Fruit fly (Drosophila melanogaster) whole organism, embryonic: ENCODE results near the gene CG42656.
A peak's percentile ranks its signal among the peaks of the same experiment; 100 is the strongest.

Experiments used
- Bgb ChIP-seq: fragments of 200-800 bp; sonication (Bioruptor generic); IDR thresholded peaks from 2 replicates; pipeline ENCODE4 v1.3.6; 2022; ENCODE audit warnings: missing biosample characterization, missing genetic modification characterization; ENCODE audit not compliant: partially characterized antibody
- CG10543 ChIP-seq: fragments of 200-800 bp; sonication (Bioruptor generic); optimal IDR thresholded peaks from 3 replicates; lab custom pipeline; 2017; ENCODE audit warnings: missing biosample characterization, mild to moderate bottlenecking, missing genetic modification characterization, moderate library complexity
- CG10565 ChIP-seq: fragments of 200-800 bp; sonication (Bioruptor generic); optimal IDR thresholded peaks from 3 replicates; lab custom pipeline; 2016; ENCODE audit warnings: missing biosample characterization, mild to moderate bottlenecking, missing genetic modification characterization
- CG10654 ChIP-seq: fragments of 200-800 bp; sonication (Bioruptor generic); optimal IDR thresholded peaks from 2 replicates; lab custom pipeline; 2016; ENCODE audit warnings: missing biosample characterization, missing genetic modification characterization
- CG11093 ChIP-seq: fragments of 200-800 bp; sonication (Bioruptor generic); IDR thresholded peaks from 3 replicates; pipeline ENCODE4 v1.3.6; 2022; ENCODE audit warnings: missing biosample characterization, missing genetic modification characterization
- CG14710 ChIP-seq: fragments of 200-800 bp; sonication (Bioruptor generic); optimal IDR thresholded peaks from 3 replicates; lab custom pipeline; 2019; ENCODE audit warnings: missing biosample characterization, mild to moderate bottlenecking, missing genetic modification characterization, moderate library complexity
- CG17802 ChIP-seq: fragments of 200-800 bp; sonication (Bioruptor generic); optimal IDR thresholded peaks from 2 replicates; lab custom pipeline; 2018; ENCODE audit warnings: missing biosample characterization, mild to moderate bottlenecking, missing genetic modification characterization, moderate library complexity
- CG18011 ChIP-seq: fragments of 200-800 bp; sonication (Bioruptor generic); optimal IDR thresholded peaks from 2 replicates; lab custom pipeline; 2017; ENCODE audit warnings: missing biosample characterization, missing genetic modification characterization, mild to moderate bottlenecking, moderate library complexity, missing genotype
- CG18599 ChIP-seq: fragments of 200-800 bp; sonication (Bioruptor generic); optimal IDR thresholded peaks from 3 replicates; lab custom pipeline; 2017; ENCODE audit warnings: missing biosample characterization, missing genetic modification characterization, mild to moderate bottlenecking, moderate library complexity, missing genetic modification reagents
- CG2120 ChIP-seq: fragments of 200-800 bp; sonication (Bioruptor generic); optimal IDR thresholded peaks from 3 replicates; lab custom pipeline; 2016; ENCODE audit warnings: missing biosample characterization, missing genetic modification characterization
- CG2129 ChIP-seq: fragments of 200-800 bp; sonication (Bioruptor generic); IDR thresholded peaks from 2 replicates; pipeline ENCODE4 v1.3.6; 2022; ENCODE audit warnings: missing biosample characterization, missing genetic modification characterization; ENCODE audit not compliant: partially characterized antibody
- CG31365 ChIP-seq: fragments of 200-800 bp; sonication (Bioruptor generic); optimal IDR thresholded peaks from 2 replicates; lab custom pipeline; 2018; ENCODE audit warnings: missing biosample characterization, mild to moderate bottlenecking, missing genetic modification characterization
- CG3995 ChIP-seq: fragments of 200-800 bp; sonication (Bioruptor generic); optimal IDR thresholded peaks from 3 replicates; lab custom pipeline; 2016; ENCODE audit warnings: missing biosample characterization, missing genetic modification characterization
- CG4820 ChIP-seq: fragments of 200-800 bp; sonication (Bioruptor generic); optimal IDR thresholded peaks from 3 replicates; lab custom pipeline; 2016; ENCODE audit warnings: missing biosample characterization, missing genetic modification characterization
- CG6254 ChIP-seq: fragments of 200-800 bp; sonication (Bioruptor generic); optimal IDR thresholded peaks from 3 replicates; lab custom pipeline; 2017; ENCODE audit warnings: mild to moderate bottlenecking, missing biosample characterization, missing genetic modification reagents, missing genetic modification characterization
- CG7839 ChIP-seq: fragments of 200-800 bp; sonication (Bioruptor generic); optimal IDR thresholded peaks from 3 replicates; lab custom pipeline; 2018; ENCODE audit warnings: missing biosample characterization, mild to moderate bottlenecking, missing genetic modification characterization, moderate library complexity
- CG8281 ChIP-seq: fragments of 200-800 bp; sonication (Bioruptor generic); optimal IDR thresholded peaks from 2 replicates; lab custom pipeline; 2018; ENCODE audit warnings: missing biosample characterization, mild to moderate bottlenecking, missing genetic modification characterization, moderate library complexity
- CG8290 ChIP-seq, 3 experiments: fragments of 200-800 bp; sonication (Bioruptor generic); optimal IDR thresholded peaks; 2 replicates each; lab custom pipeline; 2016 to 2019; ENCODE audit warnings: missing biosample characterization in 3 of 3, missing genetic modification characterization in 3 of 3, mild to moderate bottlenecking in 2 of 3, moderate library complexity in 1 of 3
- CG8388 ChIP-seq: fragments of 200-800 bp; sonication (Bioruptor generic); optimal IDR thresholded peaks from 2 replicates; lab custom pipeline; 2019; ENCODE audit warnings: missing biosample characterization, mild to moderate bottlenecking, missing genetic modification characterization, moderate library complexity
- CG9609 ChIP-seq: fragments of 200-800 bp; sonication (Bioruptor generic); optimal IDR thresholded peaks from 3 replicates; lab custom pipeline; 2016; ENCODE audit warnings: missing biosample characterization, missing genetic modification characterization
- CG9817 ChIP-seq: fragments of 200-800 bp; sonication (Bioruptor generic); optimal IDR thresholded peaks from 2 replicates; lab custom pipeline; 2018; ENCODE audit warnings: missing biosample characterization, mild to moderate bottlenecking, missing genetic modification characterization, moderate library complexity
- Dbx ChIP-seq: fragments of 200-800 bp; sonication (Bioruptor generic); IDR thresholded peaks from 3 replicates; pipeline ENCODE4 v1.3.6; 2022; ENCODE audit warnings: missing biosample characterization, missing genetic modification characterization
- Dip2 ChIP-seq: fragments of 200-800 bp; sonication (Bioruptor generic); IDR thresholded peaks from 2 replicates; pipeline ENCODE4 v1.3.6; 2022; ENCODE audit warnings: missing biosample characterization, missing genetic modification characterization
- Dp ChIP-seq: fragments of 200-800 bp; sonication (Bioruptor generic); optimal IDR thresholded peaks from 2 replicates; lab custom pipeline; 2018; ENCODE audit warnings: missing biosample characterization, mild to moderate bottlenecking, missing genetic modification characterization, moderate library complexity
- Elba2 ChIP-seq: fragments of 200-800 bp; sonication (Bioruptor generic); optimal IDR thresholded peaks from 3 replicates; lab custom pipeline; 2016; ENCODE audit warnings: missing biosample characterization, missing genetic modification characterization
- HHEX ChIP-seq: fragments of 200-800 bp; sonication (Bioruptor generic); optimal IDR thresholded peaks from 3 replicates; lab custom pipeline; 2017; ENCODE audit warnings: missing biosample characterization, mild to moderate bottlenecking, missing genetic modification characterization, missing genetic modification reagents
- HLH3B ChIP-seq: fragments of 200-800 bp; sonication (Bioruptor generic); IDR thresholded peaks from 2 replicates; pipeline ENCODE4 v1.3.6; 2022; ENCODE audit warnings: missing biosample characterization, missing genetic modification characterization
- HmgD ChIP-seq: fragments of 200-800 bp; sonication (Bioruptor generic); optimal IDR thresholded peaks from 3 replicates; lab custom pipeline; 2016; ENCODE audit warnings: missing biosample characterization, missing genetic modification characterization
- Hmx ChIP-seq: fragments of 200-800 bp; sonication (Bioruptor generic); optimal IDR thresholded peaks from 2 replicates; lab custom pipeline; 2016; ENCODE audit warnings: missing biosample characterization, missing genetic modification characterization
- Hr39 ChIP-seq: fragments of >200 bp; optimal IDR thresholded peaks from 2 replicates; lab custom pipeline; 2017
- Hr51 ChIP-seq, 2 experiments: fragments of 200-800 bp; sonication (Bioruptor generic); optimal IDR thresholded peaks; 2 replicates in 1 of 2; 3 replicates in 1 of 2; lab custom pipeline; 2016 to 2018; ENCODE audit warnings: missing biosample characterization in 2 of 2, missing genetic modification characterization in 2 of 2, mild to moderate bottlenecking in 1 of 2, moderate library complexity in 1 of 2
- NC2β ChIP-seq: fragments of 200-800 bp; sonication (Bioruptor generic); optimal IDR thresholded peaks from 2 replicates; lab custom pipeline; 2016; ENCODE audit warnings: missing biosample characterization, missing genetic modification characterization
- Oaz ChIP-seq: fragments of 200-800 bp; sonication (Bioruptor generic); IDR thresholded peaks from 2 replicates; pipeline ENCODE4 v1.3.6; 2022; ENCODE audit warnings: missing biosample characterization, missing genetic modification characterization
- Xrp1 ChIP-seq: fragments of 200-800 bp; sonication (Bioruptor generic); IDR thresholded peaks from 2 replicates; pipeline ENCODE4 v1.3.6; 2022; ENCODE audit warnings: missing biosample characterization, missing genetic modification characterization
- crp ChIP-seq, 2 experiments: fragments of 200-800 bp; sonication (Bioruptor generic); optimal IDR thresholded peaks; 2 replicates in 1 of 2; 3 replicates in 1 of 2; lab custom pipeline; 2017; ENCODE audit warnings: missing biosample characterization in 2 of 2, missing genetic modification characterization in 2 of 2, mild to moderate bottlenecking in 1 of 2, moderate library complexity in 1 of 2
- eve ChIP-seq, 2 experiments: fragments of >200 bp; optimal IDR thresholded peaks; 2 replicates each; lab custom pipeline; 2017; ENCODE audit warnings: missing biosample characterization in 2 of 2, missing genetic modification characterization in 2 of 2
- gce ChIP-seq: fragments of 200-800 bp; sonication (Bioruptor generic); IDR thresholded peaks from 3 replicates; pipeline ENCODE4 v1.3.6; 2022; ENCODE audit warnings: missing biosample characterization, missing genetic modification characterization
- gfzf ChIP-seq: fragments of 200-800 bp; sonication (Bioruptor generic); optimal IDR thresholded peaks from 2 replicates; lab custom pipeline; 2016; ENCODE audit warnings: missing biosample characterization, mild to moderate bottlenecking, missing genetic modification characterization, moderate library complexity
- grau ChIP-seq: fragments of 200-800 bp; optimal IDR thresholded peaks from 3 replicates; lab custom pipeline; 2019; ENCODE audit warnings: missing biosample characterization, mild to moderate bottlenecking, missing genetic modification characterization, moderate library complexity
- hth ChIP-seq: fragments of >200 bp; optimal IDR thresholded peaks from 2 replicates; lab custom pipeline; 2017; ENCODE audit warnings: inconsistent platforms
- insv ChIP-seq, 2 experiments: fragments of 200-800 bp; sonication (Bioruptor generic); optimal IDR thresholded peaks; 3 replicates each; lab custom pipeline; 2016 to 2018; ENCODE audit warnings: missing biosample characterization in 2 of 2, missing genetic modification characterization in 2 of 2
- jumu ChIP-seq: fragments of 200-800 bp; sonication (Bioruptor generic); optimal IDR thresholded peaks from 3 replicates; lab custom pipeline; 2016; ENCODE audit warnings: missing biosample characterization, missing genetic modification characterization
- oc ChIP-seq: fragments of 200-800 bp; sonication (Bioruptor generic); optimal IDR thresholded peaks from 2 replicates; lab custom pipeline; 2018; ENCODE audit warnings: missing biosample characterization, mild to moderate bottlenecking, missing genetic modification characterization, moderate library complexity
- pb ChIP-seq: fragments of 200-800 bp; sonication (Bioruptor generic); optimal IDR thresholded peaks from 3 replicates; lab custom pipeline; 2016; ENCODE audit warnings: missing biosample characterization, missing genetic modification characterization
- phol ChIP-seq: fragments of 200-800 bp; sonication (Bioruptor generic); optimal IDR thresholded peaks from 3 replicates; lab custom pipeline; 2018; ENCODE audit warnings: missing biosample characterization, mild to moderate bottlenecking, missing genetic modification characterization, moderate library complexity
- pzg ChIP-seq: fragments of 200-800 bp; sonication (Bioruptor generic); optimal IDR thresholded peaks from 3 replicates; lab custom pipeline; 2018; ENCODE audit warnings: missing biosample characterization, mild to moderate bottlenecking, missing genetic modification characterization, moderate library complexity
- tio ChIP-seq: fragments of 200-800 bp; sonication (Bioruptor generic); optimal IDR thresholded peaks from 2 replicates; lab custom pipeline; 2017; ENCODE audit warnings: missing biosample characterization, missing genetic modification characterization, inconsistent platforms
- wdn ChIP-seq: fragments of 200-800 bp; sonication (Bioruptor generic); IDR thresholded peaks from 2 replicates; pipeline ENCODE4 v1.3.6; 2022; ENCODE audit warnings: missing biosample characterization, missing genetic modification characterization
- wek ChIP-seq: fragments of 200-800 bp; sonication (Bioruptor generic); optimal IDR thresholded peaks from 3 replicates; lab custom pipeline; 2018; ENCODE audit warnings: missing biosample characterization, mild to moderate bottlenecking, missing genetic modification characterization, moderate library complexity

Gene CG42656

DNA sequence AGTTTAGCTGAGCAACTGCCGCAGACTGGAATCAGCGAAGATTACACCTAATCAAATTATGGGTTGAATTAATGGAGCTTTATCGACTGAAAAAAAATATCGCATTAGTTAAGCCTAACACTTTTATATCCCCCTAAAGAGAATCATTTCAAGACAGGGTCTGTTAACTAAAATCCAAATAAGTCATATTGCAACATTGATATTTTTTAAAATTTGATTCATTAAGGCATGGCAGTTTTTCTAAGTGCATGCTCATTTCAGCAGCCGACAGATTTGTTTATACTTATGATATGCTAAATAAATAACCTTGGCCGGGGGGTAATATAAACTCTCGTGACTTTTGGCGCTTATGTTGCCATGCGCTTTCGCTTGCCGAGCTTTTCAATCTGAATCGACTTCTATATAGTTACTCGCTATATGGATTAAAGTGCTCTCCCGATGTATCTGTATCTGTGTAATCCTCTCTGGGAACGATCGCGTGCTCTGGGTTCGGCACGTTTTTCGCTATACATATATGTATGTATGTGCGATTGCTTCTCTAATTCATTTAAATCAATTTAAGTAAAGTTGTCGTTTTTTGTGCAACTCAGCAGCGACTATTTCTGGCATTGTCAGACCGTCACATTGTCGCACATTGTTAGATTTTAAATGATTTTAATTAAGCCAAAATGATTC, 13.4 kb upstream of the CG42656 start (continued):
- TF ChIP-seq CG17802 (tag; lab: Kevin White, UChicago) (peak; percentile 4), HmgD (GFP tag; lab: Kevin White, UChicago) (peak; percentile 34), gfzf (GFP tag; lab: Kevin White, UChicago) (no peak), CG18011 (GFP tag; lab: Kevin White, UChicago) (peak; percentile 74), Dp (GFP tag; lab: Kevin White, UChicago) (no peak), Hr39 (lab: Kevin White, UChicago) (no peak), CG4820 (GFP tag; lab: Kevin White, UChicago) (peak; percentile 29), CG2129 (no peak), CG18599 (peak; percentile 95), oc (no peak), CG3995 (GFP tag; lab: Kevin White, UChicago) (peak; percentile 55), Bgb (GFP tag; lab: Robert Waterston, UW) (no peak), CG2120 (GFP tag; lab: Kevin White, UChicago) (peak; percentile 98), Hr51 (GFP tag; optimal IDR thresholded peaks at IDR 0.05; lab: Kevin White, UChicago) (peak; percentile 77 to 78), CG9817 (tag; lab: Kevin White, UChicago) (peak; percentile 82), Xrp1 (GFP tag; lab: Robert Waterston, UW) (peak; percentile 58), Oaz (GFP tag; lab: Robert Waterston, UW) (peak; percentile 69), Dbx (peak; percentile 95), CG10565 (no peak), HLH3B (GFP tag; lab: Robert Waterston, UW) (peak; percentile 57), CG7839 (tag; lab: Kevin White, UChicago) (peak; percentile 89), wek (GFP tag; lab: Kevin White, UChicago) (no peak), CG10654 (GFP tag; lab: Kevin White, UChicago) (peak; percentile 48), Elba2 (GFP tag; lab: Kevin White, UChicago) (no peak), insv (GFP tag; optimal IDR thresholded peaks at IDR 0.05; lab: Kevin White, UChicago) (no peak), CG31365 (tag; lab: Kevin White, UChicago) (peak; percentile 40), phol (tag; lab: Kevin White, UChicago) (peak; percentile 33), CG10543 (GFP tag; lab: Kevin White, UChicago) (peak; percentile 71), eve (GFP tag; optimal IDR thresholded peaks at IDR 0.05; lab: Kevin White, UChicago) (peak in 1 of 2 experiments; percentile 24), CG11093 (GFP tag; lab: Robert Waterston, UW) (peak; percentile 21; the same call in 1 of the 3 replicates), gce (GFP tag; lab: Robert Waterston, UW) (no peak; the same call in 2 of the 3 replicates), hth (lab: Kevin White, UChicago) (no peak), tio (GFP tag; lab: Kevin White, UChicago) (peak; percentile 85), CG8281 (peak; percentile 37), grau (tag; lab: Kevin White, UChicago) (peak; percentile 87), crp (GFP tag; optimal IDR thresholded peaks at IDR 0.05; lab: Kevin White, UChicago) (peak in 1 of 2 experiments; percentile 19), pzg (GFP tag; lab: Kevin White, UChicago) (peak; percentile 14), CG9609 (GFP tag; lab: Kevin White, UChicago) (peak; percentile 83), pb (GFP tag; lab: Kevin White, UChicago) (peak; percentile 62), CG8290 (GFP tag; optimal IDR thresholded peaks at IDR 0.05; lab: Kevin White, UChicago) (no peak), CG8290 (tag; optimal IDR thresholded peaks at IDR 0.05; lab: Kevin White, UChicago) (peak in 1 of 2 experiments; percentile 95), NC2β (peak; percentile 34), CG8388 (GFP tag; lab: Kevin White, UChicago) (peak; percentile 28), CG14710 (tag; lab: Kevin White, UChicago) (no peak), wdn (GFP tag; lab: Robert Waterston, UW) (peak; percentile 89), jumu (GFP tag; lab: Kevin White, UChicago) (peak; percentile 76), HHEX (peak; percentile 89), CG6254 (GFP tag; lab: Kevin White, UChicago) (no peak), Hmx (GFP tag; lab: Kevin White, UChicago) (peak; percentile 74), Dip2 (GFP tag; lab: Robert Waterston, UW) (no peak)
